Fruit fly (Drosophila melanogaster): Measurements from ENCODE around the gene lqf.

dm6 chr3L:7553062-7553461, 24.5 kb downstream of the lqf start:
- TF ChIP-seq CG34367 (tag; optimal IDR thresholded peaks at IDR 0.05), result no peak
- TF ChIP-seq CG12605 (GFP tag; IDR thresholded peaks at IDR 0.05), result no peak
- no peak for TF ChIP-seq Ets98B (GFP tag; IDR thresholded peaks at IDR 0.05)
- TF ChIP-seq Pif1A (GFP tag; optimal IDR thresholded peaks at IDR 0.05), result no peak
- no peak for TF ChIP-seq rn (GFP tag; IDR thresholded peaks at IDR 0.05)
- TF ChIP-seq CG4496 (GFP tag; IDR thresholded peaks at IDR 0.05), result no peak
- TF ChIP-seq CG8301 (tag; optimal IDR thresholded peaks at IDR 0.05), result no peak
- no peak for TF ChIP-seq EcR (GFP tag; optimal IDR thresholded peaks at IDR 0.05)
- TF ChIP-seq CG13204 (GFP tag; optimal IDR thresholded peaks at IDR 0.05), result no peak

All from whole organism, pupa.